Fruit fly (Drosophila melanogaster) whole organism, prepupa: ENCODE measurements around the gene Ptp10D.

ENCODE experiments used
- CG34406 ChIP-seq: fragments of 200-800 bp; sonication (Bioruptor generic); optimal IDR thresholded peaks from 3 replicates; lab custom pipeline; 2016; ENCODE audit warnings: missing biosample characterization, missing genetic modification characterization
- CG8119 ChIP-seq: fragments of 200-800 bp; sonication (Bioruptor generic); IDR thresholded peaks from 3 replicates; pipeline ENCODE4 v1.3.6; 2022; ENCODE audit warnings: missing biosample characterization, missing genetic modification characterization
- fd85E ChIP-seq: fragments of 200-800 bp; sonication (Bioruptor generic); optimal IDR thresholded peaks from 3 replicates; lab custom pipeline; 2016; ENCODE audit warnings: missing biosample characterization, missing genetic modification characterization

dm6 chrX:11584075-11584474, 37.7 kb upstream of the Ptp10D start, which contains the start of gene pkm:
- TF ChIP-seq fd85E (no peak), CG34406 (no peak), CG8119 (GFP tag; lab: Robert Waterston, UW) (no peak)
